Worm (Caenorhabditis elegans) whole organism, young adult: Measurements from ENCODE around the gene dmsr-9.
A peak's percentile ranks its signal among the peaks of the same experiment; 100 is the strongest.

Experiments used
- B0336.3 ChIP-seq: fragments of 200-800 bp; sonication (Bioruptor generic); IDR thresholded peaks from 2 replicates; pipeline ENCODE4 v1.3.6; 2022; ENCODE audit warnings: missing genetic modification characterization, missing compliant biosample characterization
- C17E4.6 ChIP-seq: fragments of 200-800 bp; sonication (Bioruptor generic); IDR thresholded peaks from 2 replicates; pipeline ENCODE4 v1.3.6; 2022; ENCODE audit warnings: missing genetic modification reagents, missing genetic modification characterization, missing compliant biosample characterization
- D2030.7 ChIP-seq: fragments of 200-800 bp; sonication (Bioruptor generic); IDR thresholded peaks from 2 replicates; pipeline ENCODE4 v1.3.6; 2022; ENCODE audit warnings: missing genetic modification reagents, missing genetic modification characterization, missing compliant biosample characterization
- F23B12.7 ChIP-seq: sonication (generic microtip); optimal IDR thresholded peaks from 2 replicates; lab custom pipeline; 2017; ENCODE audit warnings: missing genetic modification characterization, mild to moderate bottlenecking, missing compliant biosample characterization, antibody characterized with exemption, moderate library complexity; ENCODE audit not compliant: insufficient read depth
- F37B4.10 ChIP-seq: fragments of 200-800 bp; sonication (Bioruptor generic); IDR thresholded peaks from 2 replicates; pipeline ENCODE4 v1.3.6; 2022; ENCODE audit warnings: missing genetic modification characterization, missing compliant biosample characterization
- F52B5.7 ChIP-seq: sonication (generic microtip); optimal IDR thresholded peaks from 2 replicates; lab custom pipeline; 2016; ENCODE audit warnings: mild to moderate bottlenecking, missing genetic modification characterization, missing compliant biosample characterization
- F57A8.1 ChIP-seq: fragments of 200-800 bp; sonication (Bioruptor generic); optimal IDR thresholded peaks from 2 replicates; lab custom pipeline; 2018; ENCODE audit warnings: mild to moderate bottlenecking, missing genetic modification characterization, moderate library complexity, missing compliant biosample characterization
- K11D2.4 ChIP-seq: fragments of 200-800 bp; sonication (Bioruptor generic); IDR thresholded peaks from 2 replicates; pipeline ENCODE4 v1.3.6; 2022; ENCODE audit warnings: missing genetic modification reagents, missing genetic modification characterization, missing compliant biosample characterization
- Y53G8AR.9 ChIP-seq: fragments of 200-800 bp; sonication (Bioruptor generic); conservative IDR thresholded peaks from 2 replicates; pipeline ENCODE4 v1.3.6; 2022; ENCODE audit warnings: missing genetic modification reagents, missing genetic modification characterization, missing compliant biosample characterization
- Y95B8A.8 ChIP-seq: fragments of 200-800 bp; sonication (Bioruptor generic); IDR thresholded peaks from 2 replicates; pipeline ENCODE4 v1.3.6; 2022; ENCODE audit warnings: missing genetic modification reagents, missing genetic modification characterization, missing compliant biosample characterization
- atf-7 ChIP-seq: sonication (generic microtip); optimal IDR thresholded peaks from 2 replicates; lab custom pipeline; 2017; ENCODE audit warnings: mild to moderate bottlenecking, missing genetic modification characterization, missing compliant biosample characterization
- cebp-1 ChIP-seq, 2 experiments: fragments of 200-800 bp in 1 of 2; sonication (Bioruptor generic) in 1 of 2; sonication (generic microtip) in 1 of 2; IDR thresholded peaks in 1 of 2; optimal IDR thresholded peaks in 1 of 2; 2 replicates each; pipeline versions ENCODE4 v1.3.6 to Lab custom; 2017 to 2022; ENCODE audit warnings: missing compliant biosample characterization in 2 of 2, missing genetic modification characterization in 2 of 2, mild to moderate bottlenecking in 1 of 2, missing genetic modification reagents in 1 of 2, moderate library complexity in 1 of 2
- ceh-79 ChIP-seq: sonication (generic microtip); optimal IDR thresholded peaks from 2 replicates; lab custom pipeline; 2017; ENCODE audit warnings: mild to moderate bottlenecking, missing genetic modification characterization, missing compliant biosample characterization
- ceh-91 ChIP-seq: fragments of 200-800 bp; sonication (Bioruptor generic); IDR thresholded peaks from 2 replicates; pipeline ENCODE4 v1.3.6; 2022; ENCODE audit warnings: missing genetic modification reagents, missing genetic modification characterization, missing compliant biosample characterization
- die-1 ChIP-seq: sonication (generic microtip); optimal IDR thresholded peaks from 2 replicates; lab custom pipeline; 2016; ENCODE audit warnings: missing genotype, mild to moderate bottlenecking, missing genetic modification characterization, missing compliant biosample characterization
- dox-1 ChIP-seq: fragments of 200-800 bp; sonication (Bioruptor generic); IDR thresholded peaks from 2 replicates; pipeline ENCODE4 v1.3.6; 2022; ENCODE audit warnings: missing genetic modification reagents, missing genetic modification characterization, missing compliant biosample characterization
- dpl-1 ChIP-seq: fragments of 150-350 bp; optimal IDR thresholded peaks from 2 replicates; lab custom pipeline; 2014; ENCODE audit warnings: missing biosample characterization, missing genetic modification reagents, missing genetic modification characterization
- ekl-4 ChIP-seq: fragments of 200-800 bp; sonication (Bioruptor generic); IDR thresholded peaks from 2 replicates; pipeline ENCODE4 v1.3.6; 2022; ENCODE audit warnings: missing genetic modification reagents, missing genetic modification characterization, missing compliant biosample characterization
- hmg-1.2 ChIP-seq: fragments of 200-800 bp; sonication (Bioruptor generic); IDR thresholded peaks from 2 replicates; pipeline ENCODE4 v1.3.6; 2022; ENCODE audit warnings: missing genetic modification reagents, missing genetic modification characterization, missing compliant biosample characterization
- hmg-20 ChIP-seq: fragments of 200-800 bp; sonication (Bioruptor generic); IDR thresholded peaks from 2 replicates; pipeline ENCODE4 v1.3.6; 2022; ENCODE audit warnings: missing genetic modification reagents, missing genetic modification characterization, missing compliant biosample characterization
- hrde-1 ChIP-seq: sonication (generic microtip); optimal IDR thresholded peaks from 2 replicates; lab custom pipeline; 2016; ENCODE audit warnings: missing genetic modification characterization, mild to moderate bottlenecking, missing compliant biosample characterization, moderate library complexity, missing genotype, missing genetic modification reagents, borderline replicate concordance
- let-607 ChIP-seq, 2 experiments: fragments of 200-800 bp in 1 of 2; sonication (Bioruptor generic) in 1 of 2; sonication (generic microtip) in 1 of 2; optimal IDR thresholded peaks; 2 replicates each; lab custom pipeline; 2016 to 2018; ENCODE audit warnings: mild to moderate bottlenecking in 2 of 2, missing compliant biosample characterization in 2 of 2, missing genetic modification characterization in 2 of 2, moderate library complexity in 2 of 2, missing genotype in 1 of 2
- lir-1 ChIP-seq: fragments of 200-800 bp; sonication (Bioruptor generic); conservative IDR thresholded peaks from 2 replicates; pipeline ENCODE4 v1.3.6; 2022; ENCODE audit warnings: missing genetic modification reagents, missing genetic modification characterization, missing compliant biosample characterization
- lsl-1 ChIP-seq: fragments of 200-800 bp; sonication (Bioruptor generic); optimal IDR thresholded peaks from 2 replicates; lab custom pipeline; 2018; ENCODE audit warnings: mild to moderate bottlenecking, missing genetic modification characterization, moderate library complexity, missing compliant biosample characterization
- madf-6 ChIP-seq: fragments of 200-800 bp; sonication (Bioruptor generic); IDR thresholded peaks from 2 replicates; pipeline ENCODE4 v1.3.6; 2022; ENCODE audit warnings: missing genetic modification reagents, missing genetic modification characterization, missing compliant biosample characterization
- mcd-1 ChIP-seq: fragments of 200-800 bp; sonication (Bioruptor generic); IDR thresholded peaks from 2 replicates; pipeline ENCODE4 v1.3.6; 2022; ENCODE audit warnings: missing genetic modification reagents, missing genetic modification characterization, missing compliant biosample characterization
- mes-4 ChIP-seq: sonication (generic microtip); optimal IDR thresholded peaks from 2 replicates; lab custom pipeline; 2016; ENCODE audit warnings: missing genotype, missing genetic modification characterization, missing compliant biosample characterization
- nfyb-1 ChIP-seq: fragments of 200-800 bp; sonication (Bioruptor generic); IDR thresholded peaks from 2 replicates; pipeline ENCODE4 v1.3.6; 2022; ENCODE audit warnings: missing genetic modification reagents, missing genetic modification characterization, missing compliant biosample characterization
- nhr-80 ChIP-seq: sonication (generic microtip); optimal IDR thresholded peaks from 2 replicates; lab custom pipeline; 2016; ENCODE audit warnings: missing genetic modification characterization, missing compliant biosample characterization
- pbrm-1 ChIP-seq: fragments of 200-800 bp; sonication (Bioruptor generic); IDR thresholded peaks from 2 replicates; pipeline ENCODE4 v1.3.6; 2022; ENCODE audit warnings: missing genetic modification reagents, missing genetic modification characterization, missing compliant biosample characterization
- rcor-1 ChIP-seq: fragments of 200-800 bp; sonication (Bioruptor generic); IDR thresholded peaks from 2 replicates; pipeline ENCODE4 v1.3.6; 2022; ENCODE audit warnings: missing genetic modification reagents, missing genetic modification characterization, missing compliant biosample characterization
- repo-1 ChIP-seq: sonication (generic microtip); optimal IDR thresholded peaks from 2 replicates; lab custom pipeline; 2017; ENCODE audit warnings: mild to moderate bottlenecking, missing genetic modification characterization, missing compliant biosample characterization
- rpc-1 ChIP-seq, 2 experiments: fragments of 150-350 bp in 1 of 2; sonication (generic microtip) in 1 of 2; optimal IDR thresholded peaks; 2 replicates each; lab custom pipeline; 2014 to 2018; ENCODE audit warnings: missing biosample characterization in 1 of 2, missing genetic modification characterization in 1 of 2, missing genetic modification reagents in 1 of 2, missing genotype in 1 of 2
- snpc-1.3 ChIP-seq: sonication (generic microtip); optimal IDR thresholded peaks from 2 replicates; lab custom pipeline; 2017; ENCODE audit warnings: missing genetic modification characterization, mild to moderate bottlenecking, missing compliant biosample characterization, antibody characterized with exemption, moderate library complexity, missing genotype, missing genetic modification reagents; ENCODE audit not compliant: insufficient read depth
- snpc-3.4 ChIP-seq: sonication (generic microtip); optimal IDR thresholded peaks from 2 replicates; lab custom pipeline; 2017; ENCODE audit warnings: missing genetic modification characterization, mild to moderate bottlenecking, missing compliant biosample characterization, antibody characterized with exemption, moderate library complexity, missing genotype, missing genetic modification reagents
- tlf-1 ChIP-seq: fragments of 200-800 bp; sonication (Bioruptor generic); optimal IDR thresholded peaks from 2 replicates; lab custom pipeline; 2018; ENCODE audit warnings: mild to moderate bottlenecking, missing genetic modification characterization, missing compliant biosample characterization
- unc-130 ChIP-seq: sonication (generic microtip); optimal IDR thresholded peaks from 2 replicates; lab custom pipeline; 2016; ENCODE audit warnings: missing genetic modification reagents, missing genetic modification characterization, missing compliant biosample characterization
- xnd-1 ChIP-seq: sonication (generic microtip); optimal IDR thresholded peaks from 2 replicates; lab custom pipeline; 2016; ENCODE audit warnings: missing genotype, missing genetic modification reagents, missing genetic modification characterization, missing compliant biosample characterization
- zim-3 ChIP-seq: sonication (generic microtip); optimal IDR thresholded peaks from 2 replicates; lab custom pipeline; 2017; ENCODE audit warnings: mild to moderate bottlenecking, missing genetic modification characterization, moderate library complexity, missing compliant biosample characterization

dmsr-9 gene

ce11 chrV:6792565-6792964 is 6.9 kb downstream of the dmsr-9 start, which contains the start of gene gck-2 (continued):
- no peak for TF ChIP-seq rcor-1

ce11 chrV:6787906-6788430 is 11.5 kb downstream of the dmsr-9 start, which contains the start of gene ZC404.2:
ZC404.2 (plus strand) TSS chrV:6787952.
- TF ChIP-seq die-1 (tag; lab: Kevin White, UChicago) (no peak), ceh-91 (GFP tag; lab: Robert Waterston, UW) (peak; percentile 34; the same call in 1 of the 2 replicates), ekl-4 (GFP tag; lab: Robert Waterston, UW) (0 out of 2 replicates have a peak, but pooled peaks have one; percentile 14), hrde-1 (tag; lab: Kevin White, UChicago) (no peak), lsl-1 (GFP tag; lab: Kevin White, UChicago) (no peak), nfyb-1 (no peak), zim-3 (no peak), mes-4 (no peak), F23B12.7 (tag; lab: Kevin White, UChicago) (no peak), cebp-1 (GFP tag; IDR thresholded peaks at IDR 0.05; lab: Robert Waterston, UW) (no peak), cebp-1 (tag; optimal IDR thresholded peaks at IDR 0.05; lab: Kevin White, UChicago) (peak; percentile 10), ceh-79 (tag; lab: Kevin White, UChicago) (no peak), F52B5.7 (tag; lab: Kevin White, UChicago) (peak; percentile 36), hmg-1.2 (GFP tag; lab: Robert Waterston, UW) (0 out of 2 replicates have a peak, but pooled peaks have one; percentile 13), Y53G8AR.9 (GFP tag; lab: Robert Waterston, UW) (0 out of 2 replicates have a peak, but pooled peaks have one; percentile 51), B0336.3 (no peak), mcd-1 (GFP tag; lab: Robert Waterston, UW) (peak; percentile 30; the same call in 1 of the 2 replicates), rcor-1 (no peak), D2030.7 (GFP tag; lab: Robert Waterston, UW) (no peak)

- no peak for TF ChIP-seq F57A8.1
- no peak for TF ChIP-seq C17E4.6
- TF ChIP-seq unc-130 (GFP tag; lab: Kevin White, UChicago): peak; percentile 70
- TF ChIP-seq Y95B8A.8 (GFP tag; lab: Robert Waterston, UW): 0 out of 2 replicates have a peak, but pooled peaks have one; percentile 14
- TF ChIP-seq dox-1 (GFP tag; lab: Robert Waterston, UW): peak; percentile 58
- peak; percentile 27 for TF ChIP-seq snpc-1.3
- TF ChIP-seq F23B12.7 (tag; lab: Kevin White, UChicago): no peak
- TF ChIP-seq hrde-1 (tag; lab: Kevin White, UChicago): peak; percentile 48
- 0 out of 2 replicates have a peak, but pooled peaks have one; percentile 36 for TF ChIP-seq K11D2.4 (GFP tag; lab: Robert Waterston, UW)
- no peak for TF ChIP-seq atf-7 (tag; lab: Kevin White, UChicago)
- 0 out of 2 replicates have a peak, but pooled peaks have one; percentile 18 for TF ChIP-seq hmg-20
- TF ChIP-seq pbrm-1: peak; percentile 49; the same call in 1 of the 2 replicates
- peak; percentile 8 for TF ChIP-seq nhr-80 (tag; lab: Kevin White, UChicago)
- TF ChIP-seq tlf-1 (GFP tag; lab: Kevin White, UChicago): peak; percentile 92
- TF ChIP-seq xnd-1 (tag; lab: Kevin White, UChicago): peak; percentile 96
- no peak for TF ChIP-seq cebp-1 (GFP tag; IDR thresholded peaks at IDR 0.05; lab: Robert Waterston, UW)
- peak; percentile 60 for TF ChIP-seq cebp-1 (tag; optimal IDR thresholded peaks at IDR 0.05; lab: Kevin White, UChicago)
- peak; percentile 81 for TF ChIP-seq dpl-1
- TF ChIP-seq snpc-3.4 (tag; lab: Kevin White, UChicago): peak; percentile 89
- peak; percentile 43; the same call in 1 of the 2 replicates for TF ChIP-seq lir-1 (GFP tag; lab: Robert Waterston, UW)
- peak; percentile 48 for TF ChIP-seq rpc-1 (optimal IDR thresholded peaks at IDR 0.05; lab: Kevin White, UChicago)
- no peak for TF ChIP-seq rpc-1 (tag; optimal IDR thresholded peaks at IDR 0.05; lab: Kevin White, UChicago)
- peak in 1 of 2 experiments; percentile 14 for TF ChIP-seq let-607 (tag; optimal IDR thresholded peaks at IDR 0.05; lab: Kevin White, UChicago)
- TF ChIP-seq nfyb-1: 0 out of 2 replicates have a peak, but pooled peaks have one; percentile 41
- TF ChIP-seq F37B4.10: no peak
- TF ChIP-seq ekl-4 (GFP tag; lab: Robert Waterston, UW): peak; percentile 65
- no peak for TF ChIP-seq repo-1 (tag; lab: Kevin White, UChicago)
- TF ChIP-seq lsl-1 (GFP tag; lab: Kevin White, UChicago): peak; percentile 77
- peak; percentile 97 for TF ChIP-seq madf-6 (GFP tag; lab: Robert Waterston, UW)
Observed at ce11 chrV:6784853-6785492, 14.5 kb downstream of the dmsr-9 start, which contains the start of the genes spn-4 and spe-39. spn-4 (minus strand) TSS chrV:6784903. spe-39 (plus strand) TSS chrV:6785451.
